Worm (Caenorhabditis elegans) whole organism, early embryonic: ENCODE data around the gene bath-37.

ENCODE experiments used
- ama-1 ChIP-seq: fragments of 150-350 bp; optimal IDR thresholded peaks from 2 replicates; lab custom pipeline; 2014
- pes-1 ChIP-seq: fragments of 200-800 bp; sonication (Bioruptor generic); IDR thresholded peaks from 2 replicates; pipeline ENCODE4 v1.3.6; 2022; ENCODE audit warnings: missing genetic modification reagents, missing genetic modification characterization, missing compliant biosample characterization
- tbx-11 ChIP-seq: fragments of 200-800 bp; sonication (Bioruptor generic); IDR thresholded peaks from 2 replicates; pipeline ENCODE4 v1.3.6; 2022; ENCODE audit warnings: missing genetic modification characterization, missing compliant biosample characterization

DNA sequence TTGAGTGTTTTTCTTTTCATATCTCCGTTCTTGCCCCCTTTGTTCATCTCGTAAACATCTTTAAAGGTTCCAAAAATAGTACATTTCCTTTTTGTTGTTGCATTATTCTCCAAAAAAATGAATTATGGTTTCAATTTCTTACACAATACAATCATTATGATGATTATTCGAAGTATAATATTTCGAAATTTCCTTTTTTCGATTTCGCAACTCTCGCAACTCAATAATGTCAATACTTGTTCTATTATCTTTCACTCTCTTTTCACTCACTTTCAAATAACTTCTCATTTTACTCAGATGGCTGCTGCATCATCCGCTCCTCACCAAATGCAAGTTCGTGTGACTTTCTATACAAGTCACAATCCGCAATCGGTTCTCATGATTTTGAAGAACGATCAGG, 34.7 kb upstream of the bath-37 start, which contains the start of gene sqst-1:
- TF ChIP-seq pes-1 (GFP tag; lab: Robert Waterston, UW) = no peak
- no peak for TF ChIP-seq tbx-11
- no peak for TF ChIP-seq ama-1
